Worm (Caenorhabditis elegans): ENCODE data around the gene str-116.

- no peak for TF ChIP-seq snpc-4 (GFP tag; optimal IDR thresholded peaks at IDR 0.05)
- no peak for TF ChIP-seq snpc-4 (tag; optimal IDR thresholded peaks at IDR 0.05)
- TF ChIP-seq pha-4 (tag; optimal IDR thresholded peaks at IDR 0.05), result no peak
- no peak for TF ChIP-seq D2030.7 (GFP tag; IDR thresholded peaks at IDR 0.05)
- TF ChIP-seq lin-54 (GFP tag; optimal IDR thresholded peaks at IDR 0.05), result no peak
- no peak for TF ChIP-seq hsf-1 (GFP tag; IDR thresholded peaks at IDR 0.05)
- TF ChIP-seq ceh-58 (GFP tag; IDR thresholded peaks at IDR 0.05), result no peak
- no peak for TF ChIP-seq somi-1 (GFP tag; optimal IDR thresholded peaks at IDR 0.05)
- TF ChIP-seq unc-130 (GFP tag; optimal IDR thresholded peaks at IDR 0.05), result no peak
- TF ChIP-seq tbx-9 (tag; optimal IDR thresholded peaks at IDR 0.05; ENCODE audit: borderline replicate concordance), result no peak
- TF ChIP-seq mel-28 (tag; optimal IDR thresholded peaks at IDR 0.05; ENCODE audit: borderline replicate concordance), result no peak
- no peak for TF ChIP-seq ceh-79 (tag; optimal IDR thresholded peaks at IDR 0.05)
Observed at ce11 chrV:11254980-11255379, 11.8 kb upstream of the str-116 start, which contains the start of gene srsx-31.
